Worm (Caenorhabditis elegans): ENCODE data around the gene C47E8.3.

DNA sequence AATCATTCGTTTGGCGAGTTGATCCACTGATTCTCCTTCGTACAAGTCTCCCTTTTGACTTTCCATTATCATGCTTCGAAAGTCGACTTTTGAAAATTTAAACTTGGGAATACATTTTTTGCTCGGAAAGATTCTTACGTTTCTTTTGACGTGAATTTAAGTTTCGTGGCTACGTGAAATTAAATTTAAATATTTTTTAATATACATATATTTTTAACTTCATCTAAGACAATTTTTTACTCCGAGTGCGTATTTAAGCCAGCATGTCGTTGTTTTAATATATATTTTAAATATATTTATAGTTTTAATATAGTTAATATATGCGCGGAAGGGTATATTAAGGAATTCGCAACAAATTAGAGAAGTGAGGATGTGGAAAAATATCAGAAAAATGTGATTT is 35.5 kb downstream of the C47E8.3 start, which contains the start of gene R08A2.2:
- no peak for TF ChIP-seq nfya-1 (tag; optimal IDR thresholded peaks at IDR 0.05)
- no peak for TF ChIP-seq fkh-10 (GFP tag; optimal IDR thresholded peaks at IDR 0.05)
- no peak for TF ChIP-seq pha-4 (tag; optimal IDR thresholded peaks at IDR 0.05)
- no peak for TF ChIP-seq che-1 (tag; optimal IDR thresholded peaks at IDR 0.05)
- TF ChIP-seq mec-3 (tag; optimal IDR thresholded peaks at IDR 0.05; ENCODE audit: borderline replicate concordance): no peak
- no peak for TF ChIP-seq fkh-6 (tag; optimal IDR thresholded peaks at IDR 0.05)
- TF ChIP-seq pqm-1 (tag; optimal IDR thresholded peaks at IDR 0.05): no peak
- no peak for TF ChIP-seq nhr-11 (tag; optimal IDR thresholded peaks at IDR 0.05)
- TF ChIP-seq ceh-2 (tag; optimal IDR thresholded peaks at IDR 0.05): no peak
- TF ChIP-seq pros-1 (tag; optimal IDR thresholded peaks at IDR 0.05): no peak
- TF ChIP-seq nhr-232 (tag; optimal IDR thresholded peaks at IDR 0.05): no peak
